Fruit fly (Drosophila melanogaster): ENCODE results near the gene CDase.

Gene CDase

DNA sequence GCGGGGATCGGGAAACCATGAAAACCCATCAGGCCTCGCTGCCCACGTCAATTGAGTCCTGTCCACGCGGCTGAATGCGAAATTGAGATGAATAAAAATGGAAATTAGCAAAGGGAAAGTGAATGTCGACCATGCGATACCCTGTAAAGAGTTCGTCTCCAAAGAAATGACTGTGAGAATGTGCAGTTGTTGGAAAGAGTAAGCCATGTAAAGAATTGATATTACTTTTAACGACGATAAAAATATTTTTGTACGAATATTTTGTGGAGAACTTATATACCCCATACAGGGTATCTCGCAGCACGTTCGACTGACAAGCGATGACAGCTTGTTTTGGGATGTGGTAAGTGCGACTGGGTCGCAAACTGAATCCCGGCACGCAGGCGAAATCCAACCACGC, 41.9 kb downstream of the CDase start (continued):
- TF ChIP-seq svp (GFP tag), result peak; percentile 86
- TF ChIP-seq lz (GFP tag; optimal IDR thresholded peaks at IDR 0.05), result peak; percentile 76
- no peak for TF ChIP-seq CG6854 (GFP tag; optimal IDR thresholded peaks at IDR 0.05)
- 0 out of 2 replicates have a peak, but pooled peaks have one; percentile 38 for TF ChIP-seq CG11294 (GFP tag; IDR thresholded peaks at IDR 0.05)
- TF ChIP-seq Sox14 (GFP tag; optimal IDR thresholded peaks at IDR 0.05), result peak; percentile 68
- peak; percentile 52 for TF ChIP-seq CG4318 (GFP tag; optimal IDR thresholded peaks at IDR 0.05)
- peak; percentile 82 for TF ChIP-seq CG6163 (GFP tag; IDR thresholded peaks at IDR 0.05)
- TF ChIP-seq topi (GFP tag; optimal IDR thresholded peaks at IDR 0.05), result peak; percentile 72
- TF ChIP-seq Eip93F (GFP tag; optimal IDR thresholded peaks at IDR 0.05), result no peak
- no peak for TF ChIP-seq CG3032 (tag; optimal IDR thresholded peaks at IDR 0.05)
- TF ChIP-seq fd59A (GFP tag; optimal IDR thresholded peaks at IDR 0.05), result peak; percentile 20
- peak; percentile 43 for TF ChIP-seq CG6808 (GFP tag; optimal IDR thresholded peaks at IDR 0.05)
- peak; percentile 28 for TF ChIP-seq CG8319 (GFP tag; optimal IDR thresholded peaks at IDR 0.05)
- peak; percentile 73 for TF ChIP-seq CG32006 (GFP tag; optimal IDR thresholded peaks at IDR 0.05)
- peak; percentile 25 for TF ChIP-seq CG11762 (GFP tag; optimal IDR thresholded peaks at IDR 0.05; ENCODE audit: insufficient read depth)
- TF ChIP-seq dac (GFP tag; optimal IDR thresholded peaks at IDR 0.05), result no peak
- TF ChIP-seq esn (GFP tag; optimal IDR thresholded peaks at IDR 0.05), result no peak
- TF ChIP-seq CG15336 (GFP tag; IDR thresholded peaks at IDR 0.05), result peak; percentile 72
- TF ChIP-seq Hr39 (GFP tag; optimal IDR thresholded peaks at IDR 0.05), result peak; percentile 88
- peak; percentile 47 for TF ChIP-seq net (GFP tag; optimal IDR thresholded peaks at IDR 0.05)
- TF ChIP-seq dsx (GFP tag; optimal IDR thresholded peaks at IDR 0.05; ENCODE audit: poor library complexity, severe bottlenecking), result no peak
- peak; percentile 63 for TF ChIP-seq Ets21C (GFP tag; optimal IDR thresholded peaks at IDR 0.05)
- peak; percentile 62 for TF ChIP-seq CG10631 (GFP tag; optimal IDR thresholded peaks at IDR 0.05)
- no peak for TF ChIP-seq fkh (GFP tag; optimal IDR thresholded peaks at IDR 0.05)
- peak; percentile 67 for TF ChIP-seq Sox102F (GFP tag; optimal IDR thresholded peaks at IDR 0.05)
- peak; percentile 76 for TF ChIP-seq eg (GFP tag; IDR thresholded peaks at IDR 0.05)
- peak; percentile 63 for TF ChIP-seq Eip75B (GFP tag; optimal IDR thresholded peaks at IDR 0.05)
- TF ChIP-seq Smox (GFP tag; optimal IDR thresholded peaks at IDR 0.05), result peak; percentile 62
- peak; percentile 40 for TF ChIP-seq CG6276 (GFP tag; optimal IDR thresholded peaks at IDR 0.05)
- TF ChIP-seq Hr38 (GFP tag; optimal IDR thresholded peaks at IDR 0.05), result no peak
- TF ChIP-seq CG6792 (GFP tag; optimal IDR thresholded peaks at IDR 0.05), result peak; percentile 70
- peak; percentile 66 for TF ChIP-seq achi (GFP tag; optimal IDR thresholded peaks at IDR 0.05)
- no peak for TF ChIP-seq ss (GFP tag; optimal IDR thresholded peaks at IDR 0.05)
- peak; percentile 69 for TF ChIP-seq acj6 (GFP tag; optimal IDR thresholded peaks at IDR 0.05)
- peak; percentile 21 for TF ChIP-seq CG16779 (tag; optimal IDR thresholded peaks at IDR 0.05)

dm6 chr3R:30503406-30503805, 44.1 kb downstream of the CDase start, which contains the start of gene CG31371:
CG31371 (minus strand) TSS chr3R:30503506.
- TF ChIP-seq CG6276 (GFP tag; optimal IDR thresholded peaks at IDR 0.05) (no peak), Blimp-1 (GFP tag; optimal IDR thresholded peaks at IDR 0.05) (no peak), OdsH (GFP tag; optimal IDR thresholded peaks at IDR 0.05) (no peak), salr (GFP tag; optimal IDR thresholded peaks at IDR 0.05) (no peak), CG6792 (GFP tag; optimal IDR thresholded peaks at IDR 0.05) (no peak), svp (GFP tag) (no peak), cyc (GFP tag; optimal IDR thresholded peaks at IDR 0.05) (no peak), CG32006 (GFP tag; optimal IDR thresholded peaks at IDR 0.05) (no peak), CG16779 (tag; optimal IDR thresholded peaks at IDR 0.05) (no peak), Sox102F (GFP tag; optimal IDR thresholded peaks at IDR 0.05) (no peak), fkh (GFP tag; optimal IDR thresholded peaks at IDR 0.05) (no peak), CG6808 (GFP tag; optimal IDR thresholded peaks at IDR 0.05) (no peak), Met (GFP tag; optimal IDR thresholded peaks at IDR 0.05) (no peak), pdm3 (GFP tag; optimal IDR thresholded peaks at IDR 0.05) (no peak), Lpt (GFP tag; optimal IDR thresholded peaks at IDR 0.05) (no peak), CG4318 (GFP tag; optimal IDR thresholded peaks at IDR 0.05) (no peak), ss (GFP tag; optimal IDR thresholded peaks at IDR 0.05) (no peak), Eip75B (GFP tag; optimal IDR thresholded peaks at IDR 0.05) (no peak), eg (GFP tag; IDR thresholded peaks at IDR 0.05) (no peak), CG34406 (GFP tag; optimal IDR thresholded peaks at IDR 0.05) (no peak)

All from whole organism, prepupa.